Fruit fly (Drosophila melanogaster): Measurements from ENCODE around the gene DNAlig3.

DNA sequence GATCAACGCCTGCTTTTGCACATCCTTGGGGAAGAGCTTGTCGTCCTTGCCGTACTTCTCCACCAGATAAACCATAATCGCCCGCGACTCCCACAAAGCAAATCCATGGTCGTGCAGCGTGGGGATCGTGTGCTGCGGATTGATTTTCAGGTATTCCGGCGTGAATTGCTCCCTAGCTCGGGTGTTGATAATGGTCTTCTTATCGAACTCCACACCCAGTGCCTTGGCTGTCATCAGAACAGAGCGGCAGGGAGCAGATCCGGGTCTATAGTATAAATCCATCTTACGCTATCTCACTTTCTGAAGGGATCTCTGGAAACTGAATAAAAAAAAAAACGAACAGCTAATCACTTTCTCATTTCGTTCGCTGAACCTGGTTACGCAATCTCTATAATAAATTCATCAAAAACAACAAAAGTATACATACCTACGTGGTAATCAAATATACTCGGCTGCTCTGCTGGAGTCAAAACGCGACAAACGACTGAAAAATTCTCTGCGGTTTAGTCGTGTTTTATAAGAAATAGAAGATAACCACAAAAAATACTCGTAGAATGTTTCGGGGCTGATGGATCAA is 36.3 kb downstream of the DNAlig3 start, which contains the start of gene GstD10:
- TF ChIP-seq CG8478 (optimal IDR thresholded peaks at IDR 0.05) (no peak), pan (optimal IDR thresholded peaks at IDR 0.05) (no peak), usp (GFP tag; optimal IDR thresholded peaks at IDR 0.05) (no peak), psq (optimal IDR thresholded peaks at IDR 0.05) (no peak), EcR (GFP tag; optimal IDR thresholded peaks at IDR 0.05) (no peak), Dll (optimal IDR thresholded peaks at IDR 0.05) (no peak)

Data from whole organism.